Fruit fly (Drosophila melanogaster) whole organism, pupa: ENCODE results near the gene CG7707.

Experiments
- CG10348 ChIP-seq: fragments of 200-800 bp; sonication (Bioruptor generic); IDR thresholded peaks from 2 replicates; pipeline ENCODE4 v1.3.6; 2022; ENCODE audit warnings: missing biosample characterization, missing genetic modification characterization
- CG12605 ChIP-seq: fragments of 200-800 bp; sonication (Bioruptor generic); IDR thresholded peaks from 2 replicates; pipeline ENCODE4 v1.3.6; 2022; ENCODE audit warnings: missing biosample characterization, missing genetic modification characterization
- CG13204 ChIP-seq: fragments of 200-800 bp; sonication (Bioruptor generic); optimal IDR thresholded peaks from 2 replicates; lab custom pipeline; 2018; ENCODE audit warnings: missing biosample characterization, mild to moderate bottlenecking, missing genetic modification characterization, moderate library complexity
- CG14655 ChIP-seq: fragments of 200-800 bp; sonication (Bioruptor generic); optimal IDR thresholded peaks from 3 replicates; lab custom pipeline; 2017; ENCODE audit warnings: mild to moderate bottlenecking, missing biosample characterization, missing genetic modification reagents, missing genetic modification characterization
- CG15710 ChIP-seq: fragments of 200-800 bp; sonication (Bioruptor generic); optimal IDR thresholded peaks from 2 replicates; lab custom pipeline; 2018; ENCODE audit warnings: missing biosample characterization, mild to moderate bottlenecking, missing genetic modification characterization, moderate library complexity
- CG17806 ChIP-seq: fragments of 200-800 bp; sonication (Bioruptor generic); optimal IDR thresholded peaks from 2 replicates; lab custom pipeline; 2018; ENCODE audit warnings: missing biosample characterization, mild to moderate bottlenecking, missing genetic modification characterization, moderate library complexity
- CG32121 ChIP-seq: fragments of 200-800 bp; sonication (Bioruptor generic); IDR thresholded peaks from 2 replicates; pipeline ENCODE4 v1.3.6; 2022; ENCODE audit warnings: missing biosample characterization, missing genetic modification characterization
- CG34367 ChIP-seq: fragments of 200-800 bp; sonication (Bioruptor generic); optimal IDR thresholded peaks from 2 replicates; lab custom pipeline; 2018; ENCODE audit warnings: missing biosample characterization, mild to moderate bottlenecking, missing genetic modification characterization
- CG4496 ChIP-seq: fragments of 200-800 bp; sonication (Bioruptor generic); IDR thresholded peaks from 3 replicates; pipeline ENCODE4 v1.3.6; 2022; ENCODE audit warnings: missing biosample characterization, missing genetic modification characterization
- CG8159 ChIP-seq: fragments of 200-800 bp; sonication (Bioruptor generic); optimal IDR thresholded peaks from 3 replicates; lab custom pipeline; 2018; ENCODE audit warnings: missing biosample characterization, mild to moderate bottlenecking, missing genetic modification characterization, moderate library complexity
- CG8301 ChIP-seq: fragments of 200-800 bp; sonication (Bioruptor generic); optimal IDR thresholded peaks from 2 replicates; lab custom pipeline; 2018; ENCODE audit warnings: missing biosample characterization, mild to moderate bottlenecking, missing genetic modification characterization
- CG9948 ChIP-seq: fragments of 200-800 bp; sonication (Bioruptor generic); optimal IDR thresholded peaks from 2 replicates; lab custom pipeline; 2018; ENCODE audit warnings: missing biosample characterization, mild to moderate bottlenecking, missing genetic modification characterization, moderate library complexity
- D1 ChIP-seq: fragments of 200-800 bp; sonication (Bioruptor generic); optimal IDR thresholded peaks from 2 replicates; lab custom pipeline; 2018; ENCODE audit warnings: missing biosample characterization, mild to moderate bottlenecking, missing genetic modification characterization, moderate library complexity
- EcR ChIP-seq: fragments of 200-800 bp; sonication (Bioruptor generic); optimal IDR thresholded peaks from 3 replicates; lab custom pipeline; 2019; ENCODE audit warnings: missing biosample characterization, missing genetic modification characterization, mild to moderate bottlenecking, moderate library complexity, missing genetic modification reagents
- Ets98B ChIP-seq: fragments of 200-800 bp; sonication (Bioruptor generic); IDR thresholded peaks from 2 replicates; pipeline ENCODE4 v1.3.6; 2022; ENCODE audit warnings: missing biosample characterization, missing genetic modification characterization
- Pif1A ChIP-seq: fragments of 200-800 bp; sonication (Bioruptor generic); optimal IDR thresholded peaks from 3 replicates; lab custom pipeline; 2016; ENCODE audit warnings: missing biosample characterization, missing genetic modification characterization
- Pif1B ChIP-seq: fragments of 200-800 bp; sonication (Bioruptor generic); optimal IDR thresholded peaks from 3 replicates; lab custom pipeline; 2016; ENCODE audit warnings: missing biosample characterization, missing genetic modification characterization
- Snoo ChIP-seq: fragments of 200-800 bp; sonication (Bioruptor generic); optimal IDR thresholded peaks from 3 replicates; lab custom pipeline; 2017; ENCODE audit warnings: missing biosample characterization, mild to moderate bottlenecking, missing genetic modification characterization, inconsistent platforms
- fd96Ca ChIP-seq: fragments of 200-800 bp; sonication (Bioruptor generic); IDR thresholded peaks from 3 replicates; pipeline ENCODE4 v1.3.6; 2022; ENCODE audit warnings: missing biosample characterization, missing genetic modification characterization
- gl ChIP-seq: fragments of 200-800 bp; sonication (Bioruptor generic); optimal IDR thresholded peaks from 2 replicates; lab custom pipeline; 2018; ENCODE audit warnings: missing biosample characterization, mild to moderate bottlenecking, missing genetic modification characterization
- rn ChIP-seq: fragments of 200-800 bp; sonication (Bioruptor generic); IDR thresholded peaks from 2 replicates; pipeline ENCODE4 v1.3.6; 2022; ENCODE audit warnings: missing biosample characterization, missing genetic modification characterization

The CG7707 gene

dm6 chr3L:17257199-17257598 lies 14.0 kb downstream of the CG7707 start:
- no peak for TF ChIP-seq CG10348 (GFP tag; lab: Robert Waterston, UW)
- TF ChIP-seq CG14655 (GFP tag; lab: Kevin White, UChicago): peak; percentile 11
- TF ChIP-seq CG12605: no peak
- TF ChIP-seq CG4496 (GFP tag; lab: Robert Waterston, UW): no peak; the same call in 2 of the 3 replicates
- TF ChIP-seq D1 (tag; lab: Kevin White, UChicago): no peak
- peak; percentile 43 for TF ChIP-seq CG15710 (tag; lab: Kevin White, UChicago)
- peak; percentile 0 for TF ChIP-seq Pif1A (GFP tag; lab: Kevin White, UChicago)
- TF ChIP-seq CG9948 (tag; lab: Kevin White, UChicago): peak; percentile 26
- peak; percentile 1 for TF ChIP-seq CG8301 (tag; lab: Kevin White, UChicago)
- TF ChIP-seq CG8159 (tag; lab: Kevin White, UChicago): peak; percentile 55
- no peak for TF ChIP-seq EcR (GFP tag; lab: Kevin White, UChicago)
- no peak for TF ChIP-seq CG32121 (GFP tag; lab: Robert Waterston, UW)

dm6 chr3L:17264116-17264515 lies 20.9 kb downstream of the CG7707 start, which contains the start of gene CG13723:
CG13723 (plus strand) TSS chr3L:17264416.
- no peak for TF ChIP-seq D1 (tag; lab: Kevin White, UChicago)
- no peak for TF ChIP-seq CG14655 (GFP tag; lab: Kevin White, UChicago)
- no peak for TF ChIP-seq EcR (GFP tag; lab: Kevin White, UChicago)
- TF ChIP-seq CG17806 (tag; lab: Kevin White, UChicago): no peak
- no peak for TF ChIP-seq fd96Ca (GFP tag; lab: Robert Waterston, UW)
- TF ChIP-seq rn: no peak
- TF ChIP-seq CG32121 (GFP tag; lab: Robert Waterston, UW): no peak
- no peak for TF ChIP-seq CG34367 (tag; lab: Kevin White, UChicago)
- TF ChIP-seq CG15710 (tag; lab: Kevin White, UChicago): no peak
- TF ChIP-seq gl (tag; lab: Kevin White, UChicago): no peak
- TF ChIP-seq Pif1A (GFP tag; lab: Kevin White, UChicago): no peak
- TF ChIP-seq CG8301 (tag; lab: Kevin White, UChicago): no peak
- TF ChIP-seq CG9948 (tag; lab: Kevin White, UChicago): no peak
- TF ChIP-seq CG8159 (tag; lab: Kevin White, UChicago): no peak
- TF ChIP-seq CG13204: no peak
- no peak for TF ChIP-seq CG10348 (GFP tag; lab: Robert Waterston, UW)
- TF ChIP-seq Snoo (tag; lab: Kevin White, UChicago): no peak
- TF ChIP-seq CG4496 (GFP tag; lab: Robert Waterston, UW): no peak
- TF ChIP-seq, all 21 proteins: peak for 0

dm6 chr3L:17269463-17269862 lies 26.2 kb downstream of the CG7707 start:
- TF ChIP-seq CG8301 (tag; lab: Kevin White, UChicago) (no peak), CG32121 (GFP tag; lab: Robert Waterston, UW) (no peak), CG34367 (tag; lab: Kevin White, UChicago) (no peak), CG8159 (tag; lab: Kevin White, UChicago) (no peak), CG10348 (GFP tag; lab: Robert Waterston, UW) (no peak), CG9948 (tag; lab: Kevin White, UChicago) (no peak), CG17806 (tag; lab: Kevin White, UChicago) (no peak), CG15710 (tag; lab: Kevin White, UChicago) (no peak), fd96Ca (GFP tag; lab: Robert Waterston, UW) (no peak), CG14655 (GFP tag; lab: Kevin White, UChicago) (no peak), CG13204 (no peak), CG12605 (no peak), Pif1B (GFP tag; lab: Kevin White, UChicago) (no peak), Ets98B (GFP tag; lab: Robert Waterston, UW) (no peak), gl (tag; lab: Kevin White, UChicago) (no peak), Pif1A (GFP tag; lab: Kevin White, UChicago) (no peak), rn (no peak), D1 (tag; lab: Kevin White, UChicago) (no peak), EcR (GFP tag; lab: Kevin White, UChicago) (no peak), Snoo (tag; lab: Kevin White, UChicago) (no peak)

dm6 chr3L:17292205-17292604 lies 49.0 kb downstream of the CG7707 start:
- TF ChIP-seq CG12605 (no peak), rn (no peak), Pif1A (GFP tag; lab: Kevin White, UChicago) (no peak), CG34367 (tag; lab: Kevin White, UChicago) (no peak), CG9948 (tag; lab: Kevin White, UChicago) (no peak), CG15710 (tag; lab: Kevin White, UChicago) (no peak), CG4496 (GFP tag; lab: Robert Waterston, UW) (no peak), Ets98B (GFP tag; lab: Robert Waterston, UW) (no peak), CG14655 (GFP tag; lab: Kevin White, UChicago) (no peak)
